Worm (Caenorhabditis elegans) whole organism, L4/young adult: ENCODE results near the gene ZK867.2.
A peak's percentile ranks its signal among the peaks of the same experiment; 100 is the strongest.

ENCODE experiments used
- W03F9.2 ChIP-seq: fragments of 150-350 bp; optimal IDR thresholded peaks from 2 replicates; lab custom pipeline; 2014; ENCODE audit warnings: missing biosample characterization, missing genetic modification characterization
- dao-5 ChIP-seq: sonication (generic microtip); optimal IDR thresholded peaks from 2 replicates; lab custom pipeline; 2016; ENCODE audit warnings: missing genotype, missing genetic modification characterization, moderate library complexity, missing compliant biosample characterization
- him-1 ChIP-seq: sonication (generic microtip); optimal IDR thresholded peaks from 2 replicates; lab custom pipeline; 2016; ENCODE audit warnings: missing genotype, missing genetic modification reagents, missing genetic modification characterization, missing compliant biosample characterization

ZK867.2 gene

DNA sequence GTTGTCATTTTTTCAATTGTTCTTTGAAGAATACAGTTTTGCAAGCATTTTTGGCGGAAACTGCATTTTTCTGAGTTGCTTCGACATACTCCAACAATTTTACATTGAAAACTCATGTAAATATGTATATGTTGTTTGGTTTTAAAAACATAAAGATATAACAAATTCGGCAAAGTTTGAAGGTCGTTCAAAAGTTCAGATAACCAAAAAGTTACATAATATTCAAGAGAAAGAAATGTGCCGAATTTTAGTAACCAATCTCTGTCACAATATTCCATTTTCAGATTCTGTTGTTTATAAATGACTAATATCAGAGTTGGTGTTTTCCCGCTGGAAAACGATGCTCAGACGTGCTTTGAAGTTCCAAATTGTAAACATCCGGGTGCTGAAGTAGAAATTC lies at the start of gene ZK867.2:
TSS of gene ZK867.2 (plus strand) at position 301 of the 400 bp plus-strand sequence.
- no peak for TF ChIP-seq him-1 (tag; lab: Kevin White, UChicago)
- no peak for TF ChIP-seq W03F9.2 (tag; lab: Kevin White, UChicago)
- TF ChIP-seq dao-5, result no peak

DNA sequence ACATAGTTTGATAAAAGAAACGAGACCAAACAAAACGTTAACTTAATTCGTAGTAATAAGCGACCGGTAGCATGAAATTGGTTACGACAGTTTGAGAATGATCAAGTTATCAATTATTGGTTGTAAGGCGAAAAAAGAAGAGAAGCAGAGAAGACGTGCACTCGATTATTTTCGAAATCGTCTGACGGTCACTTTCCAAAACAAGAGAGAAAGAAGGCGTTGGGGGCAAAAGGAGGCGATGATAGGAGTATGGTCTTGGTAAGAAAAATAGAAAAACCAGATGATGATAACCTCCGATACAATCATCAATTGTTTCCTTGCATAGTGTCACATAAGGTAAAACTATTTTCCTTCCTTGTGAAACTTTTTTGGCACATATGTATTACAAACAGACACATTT lies 49.0 kb upstream of the ZK867.2 start:
- TF ChIP-seq him-1 (tag; lab: Kevin White, UChicago) (no peak), dao-5 (no peak), W03F9.2 (tag; lab: Kevin White, UChicago) (no peak)

DNA sequence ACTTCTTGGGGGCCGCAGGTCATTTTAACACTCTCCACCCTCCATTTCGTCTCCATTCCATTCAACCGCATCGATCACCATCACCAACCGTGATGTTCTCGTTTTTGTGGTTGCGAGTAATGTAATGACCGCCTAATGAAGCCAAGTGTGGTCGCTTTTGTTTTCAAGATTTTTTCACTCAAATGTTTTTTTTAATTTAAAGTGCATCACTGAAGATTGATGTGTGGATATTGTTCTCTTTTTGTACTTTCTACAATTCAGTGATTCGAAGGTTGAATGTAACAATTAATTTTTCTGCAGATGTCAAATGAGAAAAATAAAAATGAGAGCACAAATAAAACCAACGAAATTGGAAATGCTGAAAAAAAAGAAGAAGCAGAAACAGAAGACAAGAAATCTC lies 47.8 kb upstream of the ZK867.2 start, which contains the start of gene pgp-10:
TSS of gene pgp-10 (plus strand) at position 301 of the 400 bp plus-strand sequence.
- no peak for TF ChIP-seq W03F9.2 (tag; lab: Kevin White, UChicago)
- TF ChIP-seq him-1 (tag; lab: Kevin White, UChicago), result no peak
- no peak for TF ChIP-seq dao-5

DNA sequence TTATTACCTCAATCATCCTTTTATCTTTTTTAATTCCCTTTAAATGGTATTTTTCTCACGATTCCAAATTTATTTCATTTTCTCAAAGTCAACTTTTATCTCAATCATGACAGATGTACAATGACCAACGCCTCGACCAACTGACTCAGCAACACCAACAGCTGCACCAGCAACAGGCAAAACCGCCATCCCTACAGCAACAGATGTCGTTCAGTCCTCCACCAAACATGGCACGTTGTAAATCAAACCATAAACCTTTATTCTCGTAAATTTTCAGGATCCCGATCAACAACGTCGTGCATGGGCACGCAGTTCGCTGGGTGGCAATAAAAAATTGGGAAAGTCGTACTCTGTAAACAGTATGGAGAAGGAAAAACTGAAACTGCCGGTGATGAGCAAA lies 43.8 kb upstream of the ZK867.2 start:
- TF ChIP-seq him-1 (tag; lab: Kevin White, UChicago), result no peak
- TF ChIP-seq W03F9.2 (tag; lab: Kevin White, UChicago), result no peak
- TF ChIP-seq dao-5, result no peak

DNA sequence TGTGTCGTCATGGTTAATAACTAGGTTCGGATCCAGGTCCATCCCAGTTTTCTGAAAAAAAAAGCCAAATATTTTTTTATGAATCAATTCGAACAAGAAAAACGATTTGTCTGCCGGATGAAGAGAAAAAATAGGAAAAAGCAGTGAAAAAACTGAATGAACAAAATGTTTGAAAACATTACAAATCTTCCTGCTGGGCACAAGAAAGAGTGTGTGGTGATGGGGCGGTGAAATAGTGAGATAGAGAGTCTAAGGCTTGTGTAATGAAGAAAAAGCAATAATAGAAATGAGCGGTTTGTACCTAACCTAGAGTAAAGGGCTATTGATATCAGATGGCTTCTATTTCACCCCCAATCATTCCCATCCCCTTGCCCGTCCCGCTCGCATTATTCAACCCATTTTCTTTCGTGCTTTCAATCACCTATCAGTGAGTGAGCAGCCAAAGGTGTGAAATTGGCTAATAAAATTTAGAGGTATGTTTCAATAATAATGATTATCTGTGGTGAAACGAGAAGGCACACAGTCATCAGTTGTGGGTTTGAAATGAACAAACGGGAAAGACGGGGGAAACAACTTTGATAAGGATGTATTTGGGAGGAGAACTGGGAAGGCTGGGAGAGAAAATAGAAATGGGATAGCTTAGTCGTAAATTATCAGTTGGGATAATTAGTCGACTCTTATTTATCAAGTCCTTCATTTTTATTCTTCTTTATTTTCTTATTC lies 35.8 kb upstream of the ZK867.2 start, which contains the start of gene bar-1:
TSS of gene bar-1 (minus strand) at position 51 of the 723 bp plus-strand sequence.
- TF ChIP-seq him-1 (tag; lab: Kevin White, UChicago) (no peak), W03F9.2 (tag; lab: Kevin White, UChicago) (no peak), dao-5 (no peak)

- no peak for TF ChIP-seq W03F9.2 (tag; lab: Kevin White, UChicago)
- TF ChIP-seq dao-5, result no peak
- no peak for TF ChIP-seq him-1 (tag; lab: Kevin White, UChicago)
Observed at ce11 chrX:7175389-7175788, 31.1 kb upstream of the ZK867.2 start.

DNA sequence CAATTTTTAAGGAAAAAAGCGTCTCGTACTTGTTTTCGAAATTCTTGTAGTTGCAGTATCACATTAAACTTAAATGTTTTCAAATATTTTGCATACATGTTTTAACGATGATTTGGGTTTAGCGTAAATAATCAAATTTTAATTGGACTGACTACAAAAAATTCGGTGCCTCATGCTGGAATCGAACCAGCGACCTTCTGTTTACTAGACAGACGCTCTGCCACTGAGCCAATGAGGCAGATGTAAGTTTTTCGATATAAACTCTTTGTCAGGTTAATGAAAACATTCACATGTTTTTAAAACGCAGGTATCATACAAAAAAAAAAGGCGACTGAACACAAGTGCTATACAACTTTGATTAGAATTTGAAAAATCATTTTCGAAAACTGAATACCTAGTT lies 29.7 kb upstream of the ZK867.2 start:
- TF ChIP-seq W03F9.2 (tag; lab: Kevin White, UChicago) (no peak), dao-5 (no peak), him-1 (tag; lab: Kevin White, UChicago) (no peak)

ce11 chrX:7177341-7177740 lies 29.2 kb upstream of the ZK867.2 start, which contains the start of gene F43E12.1:
F43E12.1 (plus strand) TSS chrX:7177641.
- TF ChIP-seq him-1 (tag; lab: Kevin White, UChicago), result no peak

ce11 chrX:7181627-7182026 lies 24.9 kb upstream of the ZK867.2 start:
- no peak for TF ChIP-seq dao-5
- TF ChIP-seq him-1 (tag; lab: Kevin White, UChicago), result no peak
- peak; percentile 83 for TF ChIP-seq W03F9.2 (tag; lab: Kevin White, UChicago)

ce11 chrX:7187602-7188001 lies 18.9 kb upstream of the ZK867.2 start, which contains the start of gene C55B6.4:
C55B6.4 (minus strand) TSS chrX:7187702.
- no peak for TF ChIP-seq him-1 (tag; lab: Kevin White, UChicago)

- no peak for TF ChIP-seq him-1 (tag; lab: Kevin White, UChicago)
- no peak for TF ChIP-seq W03F9.2 (tag; lab: Kevin White, UChicago)
- TF ChIP-seq dao-5, result no peak
Observed at ce11 chrX:7191882-7192281, 14.6 kb upstream of the ZK867.2 start, which contains the start of gene C55B6.7. C55B6.7 (minus strand) TSS chrX:7191982.

- TF ChIP-seq W03F9.2 (tag; lab: Kevin White, UChicago) (peak; percentile 17), dao-5 (no peak)
Observed at ce11 chrX:7193894-7194614, 12.5 kb upstream of the ZK867.2 start, which contains the start of gene dnj-7. dnj-7 (plus strand) TSS chrX:7194564.

DNA sequence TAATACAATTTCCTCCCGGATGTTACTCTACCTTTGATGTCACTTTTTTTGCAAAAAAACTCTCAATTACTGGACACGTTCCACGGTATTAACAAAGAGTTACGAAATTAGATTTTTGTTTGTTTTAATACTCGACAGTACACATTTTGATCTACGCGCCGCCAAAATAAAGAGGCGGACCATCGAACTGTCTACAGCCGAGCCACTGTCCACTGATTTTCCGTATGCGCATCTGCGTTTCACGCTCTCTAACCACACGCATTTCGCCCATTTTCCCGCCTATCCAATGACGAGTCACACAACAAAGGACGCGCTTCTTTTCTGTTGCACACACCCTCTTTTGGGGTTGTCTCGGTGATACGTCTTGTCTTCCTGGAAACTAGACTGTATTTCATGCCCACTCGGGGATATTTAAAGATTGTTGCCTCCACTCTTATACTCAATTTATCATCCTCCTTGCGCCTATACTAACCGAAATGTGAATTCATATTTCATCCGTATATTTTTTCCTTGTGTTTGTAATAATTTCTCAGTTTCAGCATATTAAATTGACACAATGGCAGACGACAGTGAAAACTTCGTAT lies 6.6 kb upstream of the ZK867.2 start, which contains the start of gene C55B6.1:
TSS of gene C55B6.1 (plus strand) at position 534 of the 584 bp plus-strand sequence.
- no peak for TF ChIP-seq W03F9.2 (tag; lab: Kevin White, UChicago)
- TF ChIP-seq him-1 (tag; lab: Kevin White, UChicago), result no peak
- TF ChIP-seq dao-5, result no peak

DNA sequence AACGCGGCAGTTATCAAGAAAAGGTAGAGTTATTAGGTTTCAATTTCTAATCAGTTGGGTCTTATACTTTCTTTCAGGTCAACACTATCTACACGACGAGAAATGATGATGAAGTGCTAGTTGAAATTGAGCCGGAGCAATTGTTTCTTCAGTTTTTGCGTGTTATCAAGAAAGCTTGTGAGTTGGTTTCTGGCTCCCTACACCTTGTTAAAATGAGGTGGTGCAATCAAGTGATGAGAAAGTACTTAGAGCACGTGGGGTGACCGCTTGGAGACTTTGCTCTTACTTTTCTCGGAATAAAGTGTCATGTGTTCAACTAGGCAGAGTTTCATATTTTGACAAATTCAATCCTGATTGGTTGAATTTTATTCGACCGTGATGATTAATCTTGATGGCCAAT lies 6.0 kb upstream of the ZK867.2 start:
- TF ChIP-seq dao-5, result no peak
- no peak for TF ChIP-seq W03F9.2 (tag; lab: Kevin White, UChicago)
- no peak for TF ChIP-seq him-1 (tag; lab: Kevin White, UChicago)
